Fruit fly (Drosophila melanogaster): ENCODE measurements around the gene CG31220.

DNA sequence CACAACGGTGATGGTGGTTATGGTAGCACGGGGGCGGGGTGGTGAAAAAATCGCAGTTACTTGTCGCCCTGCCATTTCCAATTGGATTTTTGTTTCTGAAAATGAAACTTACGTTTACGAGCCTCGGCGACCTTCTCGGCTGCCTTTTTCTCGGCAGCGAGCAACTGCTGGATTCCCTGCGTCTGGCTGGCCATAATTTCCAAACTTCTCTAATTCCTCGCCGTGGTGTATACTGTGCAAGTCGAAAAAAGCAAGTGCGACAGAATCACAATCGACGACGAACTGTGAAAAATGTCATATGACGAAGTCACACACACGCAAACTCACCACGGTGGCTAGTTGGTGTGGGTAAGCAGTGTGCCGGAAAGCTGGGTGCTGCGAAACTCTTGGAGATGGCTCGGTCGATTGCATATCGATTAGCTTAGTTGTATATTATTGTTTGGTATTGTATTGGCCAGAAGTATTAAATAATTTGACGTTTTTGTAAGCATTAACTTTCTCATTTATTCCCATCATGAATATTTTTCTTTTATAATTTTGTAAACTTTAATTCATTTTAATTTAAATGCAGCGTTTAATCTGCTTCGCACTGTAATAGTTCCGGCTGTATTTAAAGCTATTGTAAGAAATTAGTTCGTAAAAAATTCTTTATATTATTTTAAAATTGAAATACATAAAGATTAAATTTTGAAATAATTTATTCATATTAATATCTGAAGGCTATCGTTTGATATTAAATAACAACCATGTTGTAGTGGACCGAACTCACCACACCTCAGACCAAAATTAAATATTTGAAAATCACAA is 4.0 kb upstream of the CG31220 start, which contains the start of gene Vha13:
- TF ChIP-seq CG17568 (GFP tag; optimal IDR thresholded peaks at IDR 0.05) (no peak), CG13123 (GFP tag; optimal IDR thresholded peaks at IDR 0.05) (no peak), CG10565 (GFP tag; optimal IDR thresholded peaks at IDR 0.05) (no peak), mam (GFP tag; optimal IDR thresholded peaks at IDR 0.05) (peak; percentile 76), CG12071 (GFP tag; optimal IDR thresholded peaks at IDR 0.05) (peak; percentile 53), CG10267 (tag; optimal IDR thresholded peaks at IDR 0.05) (no peak), NFAT (GFP tag; IDR thresholded peaks at IDR 0.05) (peak; percentile 84), Sox100B (GFP tag; optimal IDR thresholded peaks at IDR 0.05) (no peak), CG15011 (GFP tag; optimal IDR thresholded peaks at IDR 0.05) (no peak), CG14667 (GFP tag; IDR thresholded peaks at IDR 0.05) (peak; percentile 39; the same call in 1 of the 2 replicates), jigr1 (GFP tag; IDR thresholded peaks at IDR 0.05) (0 out of 3 replicates have a peak, but pooled peaks have one; percentile 29), CG34422 (GFP tag; IDR thresholded peaks at IDR 0.05) (peak; percentile 60)
